Fruit fly (Drosophila melanogaster): ENCODE results near the gene Pp1-87B.
A peak's percentile ranks its signal among the peaks of the same experiment; 100 is the strongest.
"Not testable (repeated sequence)": the region's sequence is repeated elsewhere in the genome, so short reads cannot be mapped to it uniquely, and the experiment has no call there.

The Pp1-87B gene

dm6 chr3R:12425510-12426309 is at the start of gene Pp1-87B:
Gene Pp1-87B, minus strand, starts transcription at chr3R:12425917.
- no peak for TF ChIP-seq D1 (tag; optimal IDR thresholded peaks at IDR 0.05)
- no peak for TF ChIP-seq CG17806 (tag; optimal IDR thresholded peaks at IDR 0.05)
- TF ChIP-seq CG10348 (GFP tag; IDR thresholded peaks at IDR 0.05): no peak
- TF ChIP-seq CG9948 (tag; optimal IDR thresholded peaks at IDR 0.05): no peak
- no peak for TF ChIP-seq gl (tag; optimal IDR thresholded peaks at IDR 0.05)
- TF ChIP-seq CG15710 (tag; optimal IDR thresholded peaks at IDR 0.05): peak; percentile 10
- no peak for TF ChIP-seq CG14655 (GFP tag; optimal IDR thresholded peaks at IDR 0.05)
- no peak for TF ChIP-seq CG32121 (GFP tag; IDR thresholded peaks at IDR 0.05)
- no peak for TF ChIP-seq CG13204 (GFP tag; optimal IDR thresholded peaks at IDR 0.05)
- TF ChIP-seq CG4496 (GFP tag; IDR thresholded peaks at IDR 0.05): no peak
- no peak for TF ChIP-seq CG34367 (tag; optimal IDR thresholded peaks at IDR 0.05)
- peak; percentile 31 for TF ChIP-seq Snoo (tag; optimal IDR thresholded peaks at IDR 0.05)
- TF ChIP-seq CG8159 (tag; optimal IDR thresholded peaks at IDR 0.05): no peak
- no peak for TF ChIP-seq CG12605 (GFP tag; IDR thresholded peaks at IDR 0.05)

DNA sequence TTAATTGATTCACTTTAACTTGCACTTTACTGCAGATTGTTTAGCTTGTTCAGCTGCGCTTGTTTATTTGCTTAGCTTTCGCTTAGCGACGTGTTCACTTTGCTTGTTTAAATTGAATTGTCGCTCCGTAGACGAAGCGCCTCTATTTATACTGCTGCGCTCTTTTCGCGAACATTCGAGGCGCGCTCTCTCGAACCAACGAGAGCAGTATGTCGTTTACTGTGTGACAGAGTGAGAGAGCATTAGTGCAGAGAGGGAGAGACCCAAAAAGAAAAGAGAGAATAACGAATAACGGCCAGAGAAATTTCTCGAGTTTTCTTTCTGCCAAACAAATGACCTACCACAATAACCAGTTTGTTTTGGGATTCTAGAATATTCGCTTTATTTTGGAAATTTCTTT is 42.0 kb upstream of the Pp1-87B start, which contains the start of gene Hsp70Ba:
Gene Hsp70Ba (minus strand): TSS at position 102 of the 400 bp plus-strand sequence.
- not testable (repeated sequence) for TF ChIP-seq CG14655 (GFP tag; optimal IDR thresholded peaks at IDR 0.05); CG10348 (GFP tag; IDR thresholded peaks at IDR 0.05); CG32121 (GFP tag; IDR thresholded peaks at IDR 0.05)

DNA sequence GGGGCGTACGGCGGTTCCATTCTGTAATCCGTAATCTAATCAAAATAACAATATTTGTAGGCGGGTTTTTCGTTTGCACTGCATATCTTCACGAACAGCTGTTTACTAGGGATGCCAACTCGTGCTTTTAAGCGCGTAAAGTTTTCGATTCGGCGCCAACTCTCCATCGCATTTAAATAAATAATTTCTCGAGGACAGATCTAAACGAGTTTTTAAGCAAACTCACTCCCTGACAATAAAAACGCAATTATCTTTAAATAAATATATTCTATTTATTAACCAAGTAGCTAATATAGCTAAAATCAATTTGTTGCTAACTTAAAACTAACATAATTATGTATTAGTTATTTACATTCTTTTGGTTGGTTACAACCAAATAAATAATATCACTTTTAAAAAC is 39.5 kb upstream of the Pp1-87B start, which contains the start of gene CG5608:
Gene CG5608 (minus strand): TSS at position 101 of the 400 bp plus-strand sequence.
- TF ChIP-seq CG10348 (GFP tag; IDR thresholded peaks at IDR 0.05); CG8301 (tag; optimal IDR thresholded peaks at IDR 0.05); CG32121 (GFP tag; IDR thresholded peaks at IDR 0.05): not testable (repeated sequence)

- no peak for TF ChIP-seq CG8301 (tag; optimal IDR thresholded peaks at IDR 0.05)
- no peak for TF ChIP-seq CG15710 (tag; optimal IDR thresholded peaks at IDR 0.05)
- no peak for TF ChIP-seq CG17806 (tag; optimal IDR thresholded peaks at IDR 0.05)
- TF ChIP-seq CG12605 (GFP tag; IDR thresholded peaks at IDR 0.05): no peak
- TF ChIP-seq EcR (GFP tag; optimal IDR thresholded peaks at IDR 0.05): no peak
- no peak for TF ChIP-seq D1 (tag; optimal IDR thresholded peaks at IDR 0.05)
- TF ChIP-seq Pif1B (GFP tag; optimal IDR thresholded peaks at IDR 0.05): no peak
- no peak for TF ChIP-seq CG32121 (GFP tag; IDR thresholded peaks at IDR 0.05)
- TF ChIP-seq Snoo (tag; optimal IDR thresholded peaks at IDR 0.05): no peak
- TF ChIP-seq CG34367 (tag; optimal IDR thresholded peaks at IDR 0.05): no peak
- no peak for TF ChIP-seq CG13204 (GFP tag; optimal IDR thresholded peaks at IDR 0.05)
- TF ChIP-seq rn (GFP tag; IDR thresholded peaks at IDR 0.05): no peak
- TF ChIP-seq CG9948 (tag; optimal IDR thresholded peaks at IDR 0.05): no peak
- TF ChIP-seq CG14655 (GFP tag; optimal IDR thresholded peaks at IDR 0.05): no peak
- TF ChIP-seq CG8159 (tag; optimal IDR thresholded peaks at IDR 0.05): no peak
- no peak for TF ChIP-seq fd96Ca (GFP tag; IDR thresholded peaks at IDR 0.05)
- TF ChIP-seq CG10348 (GFP tag; IDR thresholded peaks at IDR 0.05): no peak
- TF ChIP-seq CG4496 (GFP tag; IDR thresholded peaks at IDR 0.05): no peak
These were observed 34.3 kb upstream of the Pp1-87B start, which contains the start of the genes CG5961 and Polr3C for dm6 chr3R:12459879-12460522. Gene CG5961, minus strand, starts transcription at chr3R:12460294. Gene Polr3C, plus strand, starts transcription at chr3R:12460414.

dm6 chr3R:12456370-12456940 is 30.7 kb upstream of the Pp1-87B start, which contains the start of gene trus:
Gene trus, plus strand, starts transcription at chr3R:12456573.
- TF ChIP-seq CG14655 (GFP tag; optimal IDR thresholded peaks at IDR 0.05): no peak
- no peak for TF ChIP-seq CG10348 (GFP tag; IDR thresholded peaks at IDR 0.05)
- TF ChIP-seq CG13204 (GFP tag; optimal IDR thresholded peaks at IDR 0.05): no peak
- TF ChIP-seq CG4496 (GFP tag; IDR thresholded peaks at IDR 0.05): no peak
- no peak for TF ChIP-seq rn (GFP tag; IDR thresholded peaks at IDR 0.05)
- TF ChIP-seq EcR (GFP tag; optimal IDR thresholded peaks at IDR 0.05): no peak
- no peak for TF ChIP-seq CG8301 (tag; optimal IDR thresholded peaks at IDR 0.05)
- TF ChIP-seq CG12605 (GFP tag; IDR thresholded peaks at IDR 0.05): no peak
- no peak for TF ChIP-seq Ets98B (GFP tag; IDR thresholded peaks at IDR 0.05)
- TF ChIP-seq gl (tag; optimal IDR thresholded peaks at IDR 0.05): no peak
- no peak for TF ChIP-seq fd96Ca (GFP tag; IDR thresholded peaks at IDR 0.05)

- TF ChIP-seq CG9948 (tag; optimal IDR thresholded peaks at IDR 0.05) (no peak), EcR (GFP tag; optimal IDR thresholded peaks at IDR 0.05) (peak; percentile 77), D1 (tag; optimal IDR thresholded peaks at IDR 0.05) (no peak)
These were observed 28.8 kb upstream of the Pp1-87B start for dm6 chr3R:12454492-12454891.

All from whole organism, pupa.